Fruit fly (Drosophila melanogaster): ENCODE data around the gene PolH.

Gene PolH

dm6 chr3L:21972162-21973022 lies 30.8 kb upstream of the PolH start:
- TF ChIP-seq Bgb (GFP tag; IDR thresholded peaks at IDR 0.05; ENCODE audit: partially characterized antibody) (no peak), CG12071 (GFP tag; optimal IDR thresholded peaks at IDR 0.05) (no peak), Hmr (GFP tag; optimal IDR thresholded peaks at IDR 0.05) (peak; percentile 9), ash1 (GFP tag; optimal IDR thresholded peaks at IDR 0.05) (no peak), CG2712 (tag; optimal IDR thresholded peaks at IDR 0.05) (no peak), scrt (GFP tag; optimal IDR thresholded peaks at IDR 0.05) (no peak), row (GFP tag; IDR thresholded peaks at IDR 0.05) (peak; percentile 16; the same call in 1 of the 3 replicates), CG11247 (GFP tag; IDR thresholded peaks at IDR 0.05) (no peak), Tbp (GFP tag; optimal IDR thresholded peaks at IDR 0.05) (no peak), corto (GFP tag; optimal IDR thresholded peaks at IDR 0.05) (peak; percentile 27), Vsx1 (GFP tag; optimal IDR thresholded peaks at IDR 0.05) (no peak), Mad (GFP tag; optimal IDR thresholded peaks at IDR 0.05) (no peak), Drgx (GFP tag; IDR thresholded peaks at IDR 0.05) (peak; percentile 28; the same call in 1 of the 2 replicates), CG11560 (tag; IDR thresholded peaks at IDR 0.05) (no peak), sim (GFP tag; IDR thresholded peaks at IDR 0.05) (no peak), pum (GFP tag; optimal IDR thresholded peaks at IDR 0.05) (no peak), CG18619 (GFP tag; optimal IDR thresholded peaks at IDR 0.05) (peak; percentile 2), Med (GFP tag) (peak; percentile 70), ATbp (GFP tag; optimal IDR thresholded peaks at IDR 0.05) (no peak), CG4730 (GFP tag; IDR thresholded peaks at IDR 0.05) (no peak), Pdp1 (GFP tag; optimal IDR thresholded peaks at IDR 0.05) (peak in 1 of 2 experiments; percentile 98), lab (GFP tag; optimal IDR thresholded peaks at IDR 0.05) (peak; percentile 33), CG10366 (GFP tag; IDR thresholded peaks at IDR 0.05) (no peak), CG8089 (GFP tag; optimal IDR thresholded peaks at IDR 0.05) (no peak), Side (GFP tag; optimal IDR thresholded peaks at IDR 0.05) (no peak), rib (GFP tag; IDR thresholded peaks at IDR 0.05) (no peak), CG4854 (GFP tag; optimal IDR thresholded peaks at IDR 0.05) (no peak), HLH54F (GFP tag; optimal IDR thresholded peaks at IDR 0.05) (no peak), CG2120 (GFP tag; optimal IDR thresholded peaks at IDR 0.05) (peak; percentile 11), lbe (GFP tag; optimal IDR thresholded peaks at IDR 0.05) (peak; percentile 51), CG7839 (tag; optimal IDR thresholded peaks at IDR 0.05) (peak; percentile 11), Nf-YB (GFP tag; optimal IDR thresholded peaks at IDR 0.05) (no peak), sens (GFP tag) (peak; percentile 79), CG2202 (tag; optimal IDR thresholded peaks at IDR 0.05) (no peak), CG8944 (GFP tag; optimal IDR thresholded peaks at IDR 0.05) (no peak), CG13287 (GFP tag; IDR thresholded peaks at IDR 0.05; ENCODE audit: partially characterized antibody) (no peak), CG2678 (tag; optimal IDR thresholded peaks at IDR 0.05) (peak; percentile 32), CG18262 (tag; optimal IDR thresholded peaks at IDR 0.05) (no peak), CG7987 (GFP tag; optimal IDR thresholded peaks at IDR 0.05) (peak; percentile 15), Dek (tag; optimal IDR thresholded peaks at IDR 0.05) (no peak), grn (GFP tag; optimal IDR thresholded peaks at IDR 0.05) (peak; percentile 23), CG7928 (GFP tag; optimal IDR thresholded peaks at IDR 0.05) (no peak), CG12155 (GFP tag; optimal IDR thresholded peaks at IDR 0.05) (no peak), odd (GFP tag; optimal IDR thresholded peaks at IDR 0.05) (no peak), sug (tag; optimal IDR thresholded peaks at IDR 0.05) (peak; percentile 60), CG16815 (GFP tag; optimal IDR thresholded peaks at IDR 0.05) (no peak), dmrt99B (tag; optimal IDR thresholded peaks at IDR 0.05) (peak; percentile 9), CG8359 (GFP tag; optimal IDR thresholded peaks at IDR 0.05; ENCODE audit: borderline replicate concordance) (no peak), Hey (tag; optimal IDR thresholded peaks at IDR 0.05) (peak; percentile 77)
